Worm (Caenorhabditis elegans) whole organism, L3 larva: ENCODE data around the gene Y54G2A.41.

Experiments
- ZK546.5 ChIP-seq: sonication (generic microtip); optimal IDR thresholded peaks from 2 replicates; lab custom pipeline; 2017; ENCODE audit warnings: missing biosample characterization, missing genetic modification characterization
- aly-2 ChIP-seq: fragments of 150-350 bp; optimal IDR thresholded peaks from 2 replicates; lab custom pipeline; 2014; ENCODE audit warnings: missing biosample characterization, missing genetic modification characterization
- ama-1 ChIP-seq: fragments of 150-350 bp; optimal IDR thresholded peaks from 2 replicates; lab custom pipeline; 2018
- ceh-16 ChIP-seq: sonication (generic microtip); optimal IDR thresholded peaks from 2 replicates; lab custom pipeline; 2017; ENCODE audit warnings: missing biosample characterization, missing genetic modification characterization
- ceh-28 ChIP-seq: fragments of 150-350 bp; optimal IDR thresholded peaks from 2 replicates; lab custom pipeline; 2014; ENCODE audit warnings: missing biosample characterization, missing genetic modification reagents, missing genetic modification characterization
- ceh-82 ChIP-seq: fragments of 150-350 bp; optimal IDR thresholded peaks from 2 replicates; lab custom pipeline; 2014; ENCODE audit warnings: missing biosample characterization, missing genetic modification characterization
- ceh-9 ChIP-seq: sonication (generic microtip); optimal IDR thresholded peaks from 2 replicates; lab custom pipeline; 2018; ENCODE audit warnings: missing biosample characterization, missing genetic modification characterization
- daf-12 ChIP-seq: fragments of 150-350 bp; optimal IDR thresholded peaks from 2 replicates; lab custom pipeline; 2014; ENCODE audit warnings: missing biosample characterization, missing genetic modification reagents, missing genetic modification characterization
- egl-27 ChIP-seq: sonication (generic microtip); optimal IDR thresholded peaks from 4 replicates; lab custom pipeline; 2017; ENCODE audit warnings: missing biosample characterization, missing genetic modification reagents, missing genetic modification characterization
- elt-2 ChIP-seq: sonication (generic microtip); optimal IDR thresholded peaks from 2 replicates; lab custom pipeline; 2016; ENCODE audit warnings: missing genetic modification reagents, mild to moderate bottlenecking, missing genetic modification characterization, missing compliant biosample characterization
- elt-3 ChIP-seq, 3 experiments: fragments of 150-350 bp in 1 of 3; sonication (generic microtip) in 2 of 3; optimal IDR thresholded peaks; 2 replicates in 2 of 3; 4 replicates in 1 of 3; lab custom pipeline; 2014 to 2017; ENCODE audit warnings: missing biosample characterization in 3 of 3, missing genetic modification characterization in 3 of 3
- eor-1 ChIP-seq, 2 experiments: fragments of 150-350 bp; optimal IDR thresholded peaks; 2 replicates each; lab custom pipeline; 2014 to 2018; ENCODE audit warnings: missing biosample characterization in 2 of 2, missing genetic modification characterization in 2 of 2
- fkh-10 ChIP-seq: sonication (generic microtip); optimal IDR thresholded peaks from 2 replicates; lab custom pipeline; 2017; ENCODE audit warnings: missing biosample characterization, missing genetic modification reagents, missing genetic modification characterization
- fkh-2 ChIP-seq: fragments of 150-350 bp; optimal IDR thresholded peaks from 2 replicates; lab custom pipeline; 2014; ENCODE audit warnings: missing biosample characterization, missing genetic modification reagents, missing genetic modification characterization
- hmg-11 ChIP-seq: sonication (generic microtip); optimal IDR thresholded peaks from 2 replicates; lab custom pipeline; 2016; ENCODE audit warnings: missing genetic modification characterization, missing compliant biosample characterization
- jun-1 ChIP-seq: fragments of 150-350 bp; optimal IDR thresholded peaks from 2 replicates; lab custom pipeline; 2014; ENCODE audit warnings: missing biosample characterization, missing genetic modification reagents, missing genetic modification characterization
- lin-15B ChIP-seq: fragments of 150-350 bp; optimal IDR thresholded peaks from 2 replicates; lab custom pipeline; 2014; ENCODE audit warnings: missing biosample characterization, missing genetic modification characterization
- lin-39 ChIP-seq: fragments of 150-350 bp; optimal IDR thresholded peaks from 2 replicates; lab custom pipeline; 2018; ENCODE audit warnings: missing biosample characterization, missing genetic modification reagents, missing genetic modification characterization
- lsy-12 ChIP-seq: sonication (generic microtip); optimal IDR thresholded peaks from 2 replicates; lab custom pipeline; 2016; ENCODE audit warnings: mild to moderate bottlenecking, missing genetic modification characterization, missing compliant biosample characterization
- mdl-1 ChIP-seq: fragments of 150-350 bp; optimal IDR thresholded peaks from 2 replicates; lab custom pipeline; 2014; ENCODE audit warnings: missing biosample characterization, missing genetic modification characterization
- mml-1 ChIP-seq: fragments of 150-350 bp; sonication (generic microtip); optimal IDR thresholded peaks from 3 replicates; lab custom pipeline; 2014; ENCODE audit warnings: missing biosample characterization, missing genetic modification characterization
- nhr-11 ChIP-seq: fragments of 150-350 bp; optimal IDR thresholded peaks from 2 replicates; lab custom pipeline; 2014; ENCODE audit warnings: missing biosample characterization, missing genetic modification characterization
- nhr-23 ChIP-seq: fragments of 150-350 bp; optimal IDR thresholded peaks from 2 replicates; lab custom pipeline; 2014; ENCODE audit warnings: missing biosample characterization, missing genetic modification reagents, missing genetic modification characterization
- nhr-25 ChIP-seq: sonication (generic microtip); optimal IDR thresholded peaks from 2 replicates; lab custom pipeline; 2017; ENCODE audit warnings: missing biosample characterization, missing genetic modification characterization
- nhr-28 ChIP-seq: fragments of 150-350 bp; optimal IDR thresholded peaks from 2 replicates; lab custom pipeline; 2014; ENCODE audit warnings: missing biosample characterization, missing genetic modification characterization
- nhr-43 ChIP-seq: sonication (generic microtip); optimal IDR thresholded peaks from 2 replicates; lab custom pipeline; 2016; ENCODE audit warnings: mild to moderate bottlenecking, missing genetic modification characterization, missing compliant biosample characterization; ENCODE audit not compliant: poor library complexity, severe bottlenecking
- nhr-67 ChIP-seq: fragments of 150-350 bp; optimal IDR thresholded peaks from 2 replicates; lab custom pipeline; 2014; ENCODE audit warnings: missing biosample characterization, missing genetic modification characterization
- nhr-77 ChIP-seq: fragments of 150-350 bp; optimal IDR thresholded peaks from 2 replicates; lab custom pipeline; 2014; ENCODE audit warnings: missing biosample characterization, missing genetic modification characterization
- pha-4 ChIP-seq: fragments of 150-350 bp; optimal IDR thresholded peaks from 2 replicates; lab custom pipeline; 2014; ENCODE audit warnings: missing biosample characterization, missing genetic modification reagents, missing genetic modification characterization
- pqm-1 ChIP-seq: fragments of 150-350 bp; optimal IDR thresholded peaks from 2 replicates; lab custom pipeline; 2017; ENCODE audit warnings: missing biosample characterization, missing genetic modification characterization, inconsistent platforms
- skn-1 ChIP-seq: fragments of 150-350 bp; optimal IDR thresholded peaks from 2 replicates; lab custom pipeline; 2014; ENCODE audit warnings: missing biosample characterization, missing genetic modification characterization
- snpc-4 ChIP-seq: fragments of 150-350 bp; optimal IDR thresholded peaks from 2 replicates; lab custom pipeline; 2014; ENCODE audit warnings: missing biosample characterization, missing genetic modification characterization
- tbx-2 ChIP-seq: sonication (generic microtip); optimal IDR thresholded peaks from 2 replicates; lab custom pipeline; 2016; ENCODE audit warnings: mild to moderate bottlenecking, missing genetic modification characterization, missing compliant biosample characterization
- unc-39 ChIP-seq: sonication (generic microtip); optimal IDR thresholded peaks from 4 replicates; lab custom pipeline; 2017; ENCODE audit warnings: missing biosample characterization, missing genetic modification characterization
- unc-62 ChIP-seq: fragments of 150-350 bp; sonication (generic microtip); optimal IDR thresholded peaks from 4 replicates; lab custom pipeline; 2014; ENCODE audit warnings: missing biosample characterization, missing genetic modification reagents, missing genetic modification characterization
- ztf-11 ChIP-seq: fragments of 150-350 bp; optimal IDR thresholded peaks from 2 replicates; lab custom pipeline; 2014; ENCODE audit warnings: missing biosample characterization, missing genetic modification characterization
- ztf-4 ChIP-seq: fragments of 150-350 bp; optimal IDR thresholded peaks from 2 replicates; lab custom pipeline; 2014; ENCODE audit warnings: missing biosample characterization, missing genetic modification characterization

The Y54G2A.41 gene

DNA sequence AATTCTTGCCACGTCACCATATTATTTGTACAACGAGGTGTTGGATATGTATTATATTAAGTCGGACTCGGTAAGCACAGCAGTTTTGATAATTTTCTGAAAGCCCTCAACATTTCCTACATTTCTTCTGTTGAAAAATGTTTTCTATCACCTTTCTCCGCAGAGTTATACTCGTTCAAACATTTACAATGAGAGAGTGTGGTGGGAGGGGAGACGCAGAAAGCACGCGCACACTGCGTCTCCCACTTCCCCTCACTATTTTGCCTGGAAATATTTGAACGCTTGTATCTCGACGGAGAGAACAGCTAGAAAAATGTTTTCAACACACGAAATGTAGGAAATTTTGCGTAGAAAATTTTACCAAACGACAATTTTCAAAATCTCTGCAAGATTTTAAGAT, 12.5 kb downstream of the Y54G2A.41 start:
- TF ChIP-seq jun-1 (tag; lab: Kevin White, UChicago) (no peak), nhr-43 (no peak), ztf-4 (tag; lab: Kevin White, UChicago) (no peak), ceh-16 (tag; lab: Kevin White, UChicago) (no peak), unc-62 (GFP tag; lab: Kevin White, UChicago) (no peak), fkh-2 (no peak), lin-15B (tag; lab: Kevin White, UChicago) (no peak), ceh-9 (no peak), ceh-28 (tag; lab: Kevin White, UChicago) (no peak), tbx-2 (tag; lab: Kevin White, UChicago) (no peak), nhr-28 (tag; lab: Kevin White, UChicago) (no peak), ceh-82 (tag; lab: Kevin White, UChicago) (no peak), unc-39 (tag; lab: Kevin White, UChicago) (no peak), nhr-11 (no peak), aly-2 (tag; lab: Kevin White, UChicago) (no peak), elt-3 (tag; optimal IDR thresholded peaks at IDR 0.05; lab: Kevin White, UChicago) (no peak), ZK546.5 (no peak)

DNA sequence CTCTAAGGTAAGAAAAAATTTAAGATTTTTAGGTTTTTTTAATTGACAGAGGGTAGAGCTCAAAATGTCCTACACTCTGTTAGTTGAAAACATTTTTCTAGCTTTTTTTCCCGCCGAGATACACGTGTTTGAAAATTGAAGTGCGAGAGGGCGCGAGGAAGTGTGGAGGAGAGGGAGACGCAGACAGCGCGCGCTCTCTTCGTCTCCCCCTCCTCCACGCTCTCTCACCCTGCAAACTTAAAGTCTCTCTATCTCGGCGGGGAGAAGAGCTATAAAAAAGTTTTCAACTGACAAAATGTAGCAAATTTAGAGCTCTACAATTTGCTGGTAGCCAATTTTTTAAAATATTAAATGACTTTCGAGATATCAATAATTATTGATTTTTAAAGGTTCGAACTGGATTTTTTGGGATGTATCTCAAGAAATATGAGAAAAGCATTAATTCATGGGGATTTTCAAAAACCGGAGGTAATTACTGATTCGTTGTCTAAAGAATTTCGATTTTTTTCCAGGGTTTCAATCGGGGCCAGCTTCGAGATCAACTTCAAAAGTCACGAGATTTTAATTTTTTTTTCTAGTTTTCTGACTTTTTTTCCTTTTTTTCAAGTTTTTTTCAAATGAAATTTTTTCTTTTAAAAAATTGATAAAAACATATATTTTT, 13.5 kb downstream of the Y54G2A.41 start:
- TF ChIP-seq pqm-1 (tag; lab: Kevin White, UChicago) = no peak
- no peak for TF ChIP-seq nhr-77 (tag; lab: Kevin White, UChicago)
- TF ChIP-seq ceh-28 (tag; lab: Kevin White, UChicago) = no peak
- TF ChIP-seq nhr-43 = no peak
- TF ChIP-seq nhr-23 = no peak
- no peak for TF ChIP-seq skn-1
- TF ChIP-seq egl-27 = no peak
- no peak for TF ChIP-seq nhr-11
- TF ChIP-seq hmg-11 (tag; lab: Kevin White, UChicago) = no peak
- TF ChIP-seq elt-3 (tag; optimal IDR thresholded peaks at IDR 0.05; lab: Kevin White, UChicago) = no peak
- no peak for TF ChIP-seq nhr-25 (tag; lab: Kevin White, UChicago)
- no peak for TF ChIP-seq aly-2 (tag; lab: Kevin White, UChicago)

DNA sequence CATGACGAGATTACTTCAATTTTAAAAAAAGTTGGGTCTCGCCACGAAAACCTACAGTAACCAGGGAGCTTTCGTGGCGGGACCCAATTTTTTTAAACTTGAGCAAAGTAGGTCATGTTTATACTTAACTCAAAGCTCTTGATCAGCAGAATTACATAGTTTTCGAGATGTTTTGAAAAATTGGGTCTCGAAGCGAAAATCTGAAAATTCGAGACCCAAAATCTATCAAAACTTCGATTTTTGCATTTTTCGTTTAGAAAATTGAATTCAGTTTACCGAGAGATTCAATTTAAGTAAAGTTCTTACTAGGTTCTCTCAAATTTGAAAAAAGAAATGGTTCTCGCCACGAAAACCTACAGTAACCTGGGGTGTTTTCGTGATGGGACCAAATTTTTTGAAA, 18.4 kb downstream of the Y54G2A.41 start:
- TF ChIP-seq aly-2 (tag; lab: Kevin White, UChicago) (no peak), pha-4 (tag; lab: Kevin White, UChicago) (no peak), ama-1 (lab: Kevin White, UChicago) (no peak), nhr-43 (no peak), mdl-1 (tag; lab: Kevin White, UChicago) (no peak), mml-1 (no peak), daf-12 (tag; lab: Kevin White, UChicago) (no peak), snpc-4 (tag; lab: Kevin White, UChicago) (no peak), elt-2 (tag; lab: Kevin White, UChicago) (no peak), lin-39 (no peak), nhr-67 (tag; lab: Kevin White, UChicago) (no peak), elt-3 (tag; optimal IDR thresholded peaks at IDR 0.05; lab: Kevin White, UChicago) (no peak), lin-15B (tag; lab: Kevin White, UChicago) (no peak), fkh-2 (no peak), eor-1 (tag; optimal IDR thresholded peaks at IDR 0.05; lab: Kevin White, UChicago) (no peak), ztf-4 (tag; lab: Kevin White, UChicago) (no peak), nhr-23 (no peak)

DNA sequence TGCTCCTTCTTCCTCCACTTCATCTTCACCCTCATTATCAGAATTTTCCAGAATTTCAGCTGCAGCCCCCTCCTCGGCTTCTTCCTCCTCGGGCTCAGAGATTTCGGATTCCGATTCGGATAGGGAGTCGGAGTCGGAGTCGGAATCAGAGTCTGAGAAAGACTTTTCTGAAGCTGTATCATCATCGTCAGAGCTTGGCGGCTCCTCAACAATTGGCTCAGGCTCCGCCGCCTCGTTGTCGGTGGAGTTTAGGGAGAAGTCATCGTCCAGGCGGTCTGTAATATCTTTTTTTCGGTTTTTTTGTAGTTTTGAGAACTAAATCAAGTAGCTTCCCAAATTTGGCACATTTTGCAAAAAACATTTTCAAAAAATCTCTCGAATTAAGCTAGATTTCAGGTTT, 19.2 kb downstream of the Y54G2A.41 start:
- TF ChIP-seq fkh-10 = no peak
- peak; percentile 32 for TF ChIP-seq lsy-12
- TF ChIP-seq ama-1 (lab: Kevin White, UChicago) = peak; percentile 2
- no peak for TF ChIP-seq ceh-82 (tag; lab: Kevin White, UChicago)
- no peak for TF ChIP-seq ztf-11
- TF ChIP-seq unc-62 (GFP tag; lab: Kevin White, UChicago) = no peak
- no peak for TF ChIP-seq tbx-2 (tag; lab: Kevin White, UChicago)
